Worm (Caenorhabditis elegans) whole organism, late embryonic: Measurements from ENCODE around the gene nhr-38.

Experiments used
- C08G9.2 ChIP-seq: sonication (generic microtip); optimal IDR thresholded peaks from 2 replicates; lab custom pipeline; 2016; ENCODE audit warnings: mild to moderate bottlenecking, missing genetic modification characterization, moderate library complexity, missing compliant biosample characterization
- C38D4.7 ChIP-seq: fragments of 200-800 bp; sonication (Bioruptor generic); optimal IDR thresholded peaks from 2 replicates; lab custom pipeline; 2018; ENCODE audit warnings: mild to moderate bottlenecking, missing genetic modification characterization, moderate library complexity, missing compliant biosample characterization
- F13H6.1 ChIP-seq: sonication (generic microtip); optimal IDR thresholded peaks from 2 replicates; lab custom pipeline; 2016; ENCODE audit warnings: missing genetic modification characterization, missing compliant biosample characterization
- ama-1 ChIP-seq: fragments of 150-350 bp; optimal IDR thresholded peaks from 2 replicates; lab custom pipeline; 2014
- ceh-14 ChIP-seq: sonication (generic microtip); optimal IDR thresholded peaks from 2 replicates; lab custom pipeline; 2016; ENCODE audit warnings: missing genotype, missing genetic modification characterization, missing compliant biosample characterization
- ceh-19 ChIP-seq: fragments of 200-800 bp; sonication (Bioruptor generic); optimal IDR thresholded peaks from 2 replicates; lab custom pipeline; 2018; ENCODE audit warnings: mild to moderate bottlenecking, missing genetic modification characterization, missing compliant biosample characterization
- ceh-2 ChIP-seq: sonication (generic microtip); optimal IDR thresholded peaks from 2 replicates; lab custom pipeline; 2016; ENCODE audit warnings: missing genotype, missing genetic modification characterization, missing compliant biosample characterization
- ceh-22 ChIP-seq: sonication (generic microtip); optimal IDR thresholded peaks from 2 replicates; lab custom pipeline; 2017; ENCODE audit warnings: missing biosample characterization, missing genetic modification characterization
- ceh-24 ChIP-seq: sonication (generic microtip); optimal IDR thresholded peaks from 2 replicates; lab custom pipeline; 2016; ENCODE audit warnings: mild to moderate bottlenecking, missing genetic modification characterization, missing compliant biosample characterization
- ceh-48 ChIP-seq: sonication (generic microtip); optimal IDR thresholded peaks from 2 replicates; lab custom pipeline; 2016; ENCODE audit warnings: missing genetic modification characterization, inconsistent platforms, missing compliant biosample characterization
- ceh-9 ChIP-seq: sonication (generic microtip); optimal IDR thresholded peaks from 2 replicates; lab custom pipeline; 2016; ENCODE audit warnings: mild to moderate bottlenecking, missing genetic modification characterization, inconsistent platforms, missing compliant biosample characterization
- dmd-4 ChIP-seq: sonication (generic microtip); optimal IDR thresholded peaks from 2 replicates; lab custom pipeline; 2016; ENCODE audit warnings: borderline replicate concordance, missing genetic modification characterization, missing compliant biosample characterization
- dve-1 ChIP-seq: sonication (generic microtip); optimal IDR thresholded peaks from 2 replicates; lab custom pipeline; 2017; ENCODE audit warnings: antibody characterized with exemption, mild to moderate bottlenecking, missing genetic modification characterization, missing compliant biosample characterization
- fkh-10 ChIP-seq: fragments of 150-350 bp; optimal IDR thresholded peaks from 2 replicates; lab custom pipeline; 2014; ENCODE audit warnings: missing biosample characterization, missing genetic modification reagents, missing genetic modification characterization
- gmeb-2 ChIP-seq: sonication (generic microtip); optimal IDR thresholded peaks from 2 replicates; lab custom pipeline; 2016; ENCODE audit warnings: missing genetic modification characterization, inconsistent platforms, missing compliant biosample characterization
- hlh-30 ChIP-seq: sonication (generic microtip); optimal IDR thresholded peaks from 2 replicates; lab custom pipeline; 2017; ENCODE audit warnings: antibody characterized with exemption, missing genetic modification characterization, missing compliant biosample characterization; ENCODE audit not compliant: insufficient read depth
- hlh-8 ChIP-seq: sonication (generic microtip); optimal IDR thresholded peaks from 2 replicates; lab custom pipeline; 2016; ENCODE audit warnings: missing genotype, missing genetic modification characterization, missing compliant biosample characterization
- lim-6 ChIP-seq: sonication (generic microtip); optimal IDR thresholded peaks from 2 replicates; lab custom pipeline; 2016; ENCODE audit warnings: missing genetic modification characterization, missing compliant biosample characterization
- lin-11 ChIP-seq: fragments of 200-800 bp; sonication (Bioruptor generic); optimal IDR thresholded peaks from 2 replicates; lab custom pipeline; 2018; ENCODE audit warnings: mild to moderate bottlenecking, missing genetic modification characterization, missing compliant biosample characterization
- mec-3 ChIP-seq: sonication (generic microtip); optimal IDR thresholded peaks from 2 replicates; lab custom pipeline; 2016; ENCODE audit warnings: borderline replicate concordance, missing genetic modification characterization, missing compliant biosample characterization
- nhr-232 ChIP-seq: sonication (generic microtip); optimal IDR thresholded peaks from 2 replicates; lab custom pipeline; 2016; ENCODE audit warnings: missing genetic modification characterization, missing compliant biosample characterization
- npax-4 ChIP-seq: sonication (generic microtip); optimal IDR thresholded peaks from 2 replicates; lab custom pipeline; 2016; ENCODE audit warnings: missing genetic modification characterization, missing compliant biosample characterization
- odd-2 ChIP-seq: sonication (generic microtip); optimal IDR thresholded peaks from 2 replicates; lab custom pipeline; 2017; ENCODE audit warnings: antibody characterized with exemption, mild to moderate bottlenecking, missing genetic modification characterization, missing compliant biosample characterization
- pag-3 ChIP-seq: sonication (generic microtip); optimal IDR thresholded peaks from 2 replicates; lab custom pipeline; 2016; ENCODE audit warnings: missing compliant biosample characterization, missing genetic modification characterization, borderline replicate concordance
- pat-9 ChIP-seq: fragments of 200-800 bp; sonication (Bioruptor generic); optimal IDR thresholded peaks from 2 replicates; lab custom pipeline; 2018; ENCODE audit warnings: mild to moderate bottlenecking, missing genetic modification characterization, moderate library complexity, missing compliant biosample characterization
- pha-2 ChIP-seq: sonication (generic microtip); optimal IDR thresholded peaks from 2 replicates; lab custom pipeline; 2017; ENCODE audit warnings: mild to moderate bottlenecking, missing genetic modification characterization, missing compliant biosample characterization
- pros-1 ChIP-seq: fragments of 150-350 bp; optimal IDR thresholded peaks from 2 replicates; lab custom pipeline; 2014; ENCODE audit warnings: missing biosample characterization, missing genetic modification reagents, missing genetic modification characterization
- ref-2 ChIP-seq: sonication (generic microtip); optimal IDR thresholded peaks from 2 replicates; lab custom pipeline; 2016; ENCODE audit warnings: missing genetic modification characterization, missing compliant biosample characterization
- rnt-1 ChIP-seq: sonication (generic microtip); optimal IDR thresholded peaks from 2 replicates; lab custom pipeline; 2016; ENCODE audit warnings: missing genetic modification characterization, missing compliant biosample characterization
- sdc-2 ChIP-seq: sonication (generic microtip); optimal IDR thresholded peaks from 2 replicates; lab custom pipeline; 2016; ENCODE audit warnings: missing genotype, missing genetic modification characterization, missing compliant biosample characterization
- tbx-2 ChIP-seq: sonication (generic microtip); optimal IDR thresholded peaks from 2 replicates; lab custom pipeline; 2016; ENCODE audit warnings: missing genetic modification characterization, missing compliant biosample characterization
- ttx-3 ChIP-seq: sonication (generic microtip); optimal IDR thresholded peaks from 2 replicates; lab custom pipeline; 2016; ENCODE audit warnings: missing genetic modification reagents, missing genetic modification characterization, missing compliant biosample characterization
- unc-42 ChIP-seq: sonication (generic microtip); optimal IDR thresholded peaks from 2 replicates; lab custom pipeline; 2016; ENCODE audit warnings: missing genotype, missing genetic modification characterization, missing compliant biosample characterization
- zip-5 ChIP-seq: sonication (generic microtip); optimal IDR thresholded peaks from 2 replicates; lab custom pipeline; 2016; ENCODE audit warnings: missing genetic modification characterization, missing compliant biosample characterization
- ztf-16 ChIP-seq: sonication (generic microtip); optimal IDR thresholded peaks from 2 replicates; lab custom pipeline; 2017; ENCODE audit warnings: missing genetic modification characterization, missing compliant biosample characterization

Gene nhr-38

ce11 chrIV:9672434-9672833, 37.6 kb upstream of the nhr-38 start:
- TF ChIP-seq C38D4.7 (GFP tag; lab: Kevin White, UChicago), result no peak
- no peak for TF ChIP-seq ceh-24 (tag; lab: Kevin White, UChicago)
- no peak for TF ChIP-seq C08G9.2 (tag; lab: Kevin White, UChicago)
- no peak for TF ChIP-seq zip-5 (tag; lab: Kevin White, UChicago)
- TF ChIP-seq hlh-30 (tag; lab: Kevin White, UChicago), result peak; percentile 30

ce11 chrIV:9673206-9673605, 36.8 kb upstream of the nhr-38 start:
- TF ChIP-seq nhr-232 (tag; lab: Kevin White, UChicago) (no peak), C08G9.2 (tag; lab: Kevin White, UChicago) (no peak), ceh-14 (tag; lab: Kevin White, UChicago) (no peak), npax-4 (tag; lab: Kevin White, UChicago) (no peak), ceh-9 (tag; lab: Kevin White, UChicago) (no peak), ceh-2 (tag; lab: Kevin White, UChicago) (no peak), pag-3 (tag; lab: Kevin White, UChicago) (no peak), ttx-3 (tag; lab: Kevin White, UChicago) (no peak), lim-6 (tag; lab: Kevin White, UChicago) (no peak), ama-1 (lab: Kevin White, UChicago) (no peak), sdc-2 (tag; lab: Kevin White, UChicago) (no peak), rnt-1 (no peak), mec-3 (tag; lab: Kevin White, UChicago) (no peak), ztf-16 (tag; lab: Kevin White, UChicago) (no peak), dve-1 (no peak), gmeb-2 (tag; lab: Kevin White, UChicago) (no peak), pros-1 (tag; lab: Kevin White, UChicago) (no peak), lin-11 (tag; lab: Kevin White, UChicago) (no peak)

- TF ChIP-seq ceh-24 (tag; lab: Kevin White, UChicago) (no peak), pat-9 (tag; lab: Kevin White, UChicago) (no peak), fkh-10 (GFP tag; lab: Kevin White, UChicago) (no peak), ref-2 (no peak), ceh-48 (tag; lab: Kevin White, UChicago) (no peak), ceh-19 (GFP tag; lab: Kevin White, UChicago) (no peak), dmd-4 (tag; lab: Kevin White, UChicago) (no peak), odd-2 (no peak), ceh-22 (tag; lab: Kevin White, UChicago) (no peak), pros-1 (tag; lab: Kevin White, UChicago) (no peak), pha-2 (tag; lab: Kevin White, UChicago) (no peak), F13H6.1 (tag; lab: Kevin White, UChicago) (no peak), mec-3 (tag; lab: Kevin White, UChicago) (no peak), tbx-2 (tag; lab: Kevin White, UChicago) (no peak)
These were observed 36.2 kb upstream of the nhr-38 start for ce11 chrIV:9673683-9674336.

- TF ChIP-seq unc-42, result peak; percentile 14
- no peak for TF ChIP-seq hlh-8 (tag; lab: Kevin White, UChicago)
These were observed 34.4 kb upstream of the nhr-38 start, which contains the start of gene nhr-34 for ce11 chrIV:9675572-9675971. Gene nhr-34 (minus strand): TSS chrIV:9675672.
